Worm (Caenorhabditis elegans): ENCODE data around the gene C03E10.3.

The C03E10.3 gene

DNA sequence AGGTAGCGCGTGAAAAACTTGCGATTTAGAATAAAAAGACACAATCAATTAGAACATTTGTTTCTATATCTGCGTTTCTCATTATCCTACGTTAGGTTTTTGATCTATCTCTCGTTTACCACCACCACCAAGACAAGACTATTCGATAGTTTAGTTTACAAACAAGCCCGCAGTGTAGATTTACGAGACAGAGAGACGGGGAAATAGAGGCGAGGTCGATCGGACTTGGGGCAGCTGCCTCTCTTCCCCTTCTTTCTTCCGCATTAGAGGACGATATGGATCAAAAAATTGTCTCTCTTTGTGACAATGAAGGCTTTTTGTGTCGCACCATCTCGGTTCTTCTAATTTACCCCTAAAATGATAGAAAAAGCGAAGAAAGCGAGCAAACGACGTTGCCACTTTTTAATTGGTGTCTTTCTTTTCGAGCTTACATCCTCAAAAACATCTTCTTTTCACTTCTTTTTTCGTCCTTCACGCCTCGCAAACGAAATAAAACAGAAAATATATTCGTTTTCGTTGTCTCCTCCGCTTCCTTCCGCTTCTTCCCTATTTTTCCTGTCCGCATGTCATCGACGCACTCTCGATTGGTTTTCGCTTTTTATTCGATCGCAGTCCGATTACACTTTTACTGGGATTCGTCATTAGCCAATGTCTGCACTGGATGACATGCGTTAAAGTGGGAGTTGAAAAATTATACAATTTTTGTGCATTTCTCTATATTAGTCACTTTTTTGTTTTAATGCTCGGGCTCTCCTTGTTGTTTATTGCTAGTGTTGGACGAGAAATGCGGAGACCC, 4.6 kb upstream of the C03E10.3 start (continued):
- TF ChIP-seq nhr-20 (tag; optimal IDR thresholded peaks at IDR 0.05) (peak; percentile 62), tbx-2 (tag; optimal IDR thresholded peaks at IDR 0.05) (no peak), lin-39 (tag; optimal IDR thresholded peaks at IDR 0.05) (no peak), lin-14 (GFP tag; optimal IDR thresholded peaks at IDR 0.05) (peak; percentile 78), pax-3 (tag; optimal IDR thresholded peaks at IDR 0.05) (no peak), C16A3.4 (tag; optimal IDR thresholded peaks at IDR 0.05) (no peak), ceh-63 (GFP tag; optimal IDR thresholded peaks at IDR 0.05) (no peak), pag-3 (tag; optimal IDR thresholded peaks at IDR 0.05; ENCODE audit: borderline replicate concordance, insufficient read depth) (no peak), fos-1 (tag; optimal IDR thresholded peaks at IDR 0.05) (no peak), unc-62 (GFP tag; optimal IDR thresholded peaks at IDR 0.05) (no peak), dpl-1 (GFP tag; optimal IDR thresholded peaks at IDR 0.05) (peak in 1 of 3 experiments; percentile 9), unc-130 (tag; optimal IDR thresholded peaks at IDR 0.05) (peak; percentile 5), Y116A8C.19 (tag; optimal IDR thresholded peaks at IDR 0.05; ENCODE audit: borderline replicate concordance) (no peak), hpl-2 (GFP tag; optimal IDR thresholded peaks at IDR 0.05) (no peak), zag-1 (tag; optimal IDR thresholded peaks at IDR 0.05) (no peak), vab-15 (tag; optimal IDR thresholded peaks at IDR 0.05) (no peak), rnt-1 (tag; optimal IDR thresholded peaks at IDR 0.05) (peak; percentile 16), swsn-7 (tag; optimal IDR thresholded peaks at IDR 0.05) (no peak), snu-23 (GFP tag; optimal IDR thresholded peaks at IDR 0.05) (peak; percentile 46), ceh-8 (GFP tag; optimal IDR thresholded peaks at IDR 0.05) (no peak), irx-1 (tag; optimal IDR thresholded peaks at IDR 0.05) (peak; percentile 21), isw-1 (GFP tag; IDR thresholded peaks at IDR 0.05) (no peak), nhr-19 (GFP tag; conservative IDR thresholded peaks at IDR 0.05) (no peak), sptf-1 (tag; optimal IDR thresholded peaks at IDR 0.05) (no peak), hlh-17 (GFP tag; optimal IDR thresholded peaks at IDR 0.05; ENCODE audit: borderline replicate concordance) (no peak), ceh-88 (GFP tag; IDR thresholded peaks at IDR 0.05) (no peak), C04F5.9 (tag; optimal IDR thresholded peaks at IDR 0.05) (no peak), elt-2 (tag; optimal IDR thresholded peaks at IDR 0.05) (no peak), fkh-4 (tag; optimal IDR thresholded peaks at IDR 0.05; ENCODE audit: borderline replicate concordance) (no peak), dsc-1 (tag; optimal IDR thresholded peaks at IDR 0.05) (no peak), mep-1 (tag; optimal IDR thresholded peaks at IDR 0.05) (peak; percentile 66), sox-4 (tag; optimal IDR thresholded peaks at IDR 0.05) (no peak), efl-3 (GFP tag; optimal IDR thresholded peaks at IDR 0.05) (no peak), F16B12.6 (tag; optimal IDR thresholded peaks at IDR 0.05) (no peak), nhr-12 (tag; optimal IDR thresholded peaks at IDR 0.05) (no peak), efl-1 (optimal IDR thresholded peaks at IDR 0.05) (peak; percentile 3 to 19), efl-1 (GFP tag; optimal IDR thresholded peaks at IDR 0.05 in 1 of 2) (no peak), aly-2 (tag; optimal IDR thresholded peaks at IDR 0.05) (no peak), nhr-90 (tag; optimal IDR thresholded peaks at IDR 0.05; ENCODE audit: poor library complexity) (no peak), lin-35 (GFP tag; optimal IDR thresholded peaks at IDR 0.05) (no peak), unc-86 (tag; optimal IDR thresholded peaks at IDR 0.05) (no peak), mef-2 (tag; optimal IDR thresholded peaks at IDR 0.05) (no peak), mdl-1 (tag; optimal IDR thresholded peaks at IDR 0.05) (no peak), hlh-4 (tag; optimal IDR thresholded peaks at IDR 0.05) (no peak), nhr-237 (tag; optimal IDR thresholded peaks at IDR 0.05) (no peak), blmp-1 (tag; optimal IDR thresholded peaks at IDR 0.05) (peak; percentile 97), nhr-84 (tag; optimal IDR thresholded peaks at IDR 0.05) (no peak)
